Worm (Caenorhabditis elegans) whole organism, young adult: ENCODE data around the gene cks-1.

Experiments used
- F39B2.1 ChIP-seq: fragments of 200-800 bp; sonication (Bioruptor generic); IDR thresholded peaks from 2 replicates; pipeline ENCODE4 v1.3.6; 2022; ENCODE audit warnings: missing genetic modification reagents, missing genetic modification characterization, missing compliant biosample characterization
- F49E8.2 ChIP-seq: sonication (generic microtip); optimal IDR thresholded peaks from 3 replicates; lab custom pipeline; 2017; ENCODE audit warnings: missing genetic modification characterization, mild to moderate bottlenecking, missing compliant biosample characterization, antibody characterized with exemption, moderate library complexity; ENCODE audit not compliant: insufficient read depth
- T07F8.4 ChIP-seq: sonication (generic microtip); optimal IDR thresholded peaks from 2 replicates; lab custom pipeline; 2016; ENCODE audit warnings: mild to moderate bottlenecking, missing genetic modification characterization, moderate library complexity, missing compliant biosample characterization
- ama-1 ChIP-seq, 3 experiments: fragments of 150-350 bp in 1 of 3; sonication (generic microtip) in 2 of 3; optimal IDR thresholded peaks; 2 replicates each; lab custom pipeline; 2014 to 2018; ENCODE audit warnings: missing biosample characterization in 2 of 3, missing genetic modification characterization in 2 of 3, missing genetic modification reagents in 2 of 3
- dpl-1 ChIP-seq: fragments of 150-350 bp; optimal IDR thresholded peaks from 2 replicates; lab custom pipeline; 2014; ENCODE audit warnings: missing biosample characterization, missing genetic modification reagents, missing genetic modification characterization
- let-607 ChIP-seq, 2 experiments: fragments of 200-800 bp in 1 of 2; sonication (Bioruptor generic) in 1 of 2; sonication (generic microtip) in 1 of 2; optimal IDR thresholded peaks; 2 replicates each; lab custom pipeline; 2016 to 2018; ENCODE audit warnings: mild to moderate bottlenecking in 2 of 2, missing compliant biosample characterization in 2 of 2, missing genetic modification characterization in 2 of 2, moderate library complexity in 2 of 2, missing genotype in 1 of 2
- madf-10 ChIP-seq: sonication (generic microtip); optimal IDR thresholded peaks from 2 replicates; lab custom pipeline; 2016; ENCODE audit warnings: mild to moderate bottlenecking, missing genetic modification characterization, missing compliant biosample characterization
- mes-4 ChIP-seq: sonication (generic microtip); optimal IDR thresholded peaks from 2 replicates; lab custom pipeline; 2016; ENCODE audit warnings: missing genotype, missing genetic modification characterization, missing compliant biosample characterization
- repo-1 ChIP-seq: sonication (generic microtip); optimal IDR thresholded peaks from 2 replicates; lab custom pipeline; 2017; ENCODE audit warnings: mild to moderate bottlenecking, missing genetic modification characterization, missing compliant biosample characterization
- snpc-1.3 ChIP-seq: sonication (generic microtip); optimal IDR thresholded peaks from 2 replicates; lab custom pipeline; 2017; ENCODE audit warnings: missing genetic modification characterization, mild to moderate bottlenecking, missing compliant biosample characterization, antibody characterized with exemption, moderate library complexity, missing genotype, missing genetic modification reagents; ENCODE audit not compliant: insufficient read depth
- unc-62 ChIP-seq: fragments of 150-350 bp; optimal IDR thresholded peaks from 2 replicates; lab custom pipeline; 2014; ENCODE audit warnings: missing biosample characterization, missing genetic modification reagents, missing genetic modification characterization

ce11 chrIV:8487183-8487582 is 26.5 kb upstream of the cks-1 start, which contains the start of gene srlf-3:
- TF ChIP-seq snpc-1.3 = no peak
- TF ChIP-seq mes-4 (tag; lab: Kevin White, UChicago) = no peak
- TF ChIP-seq T07F8.4 (tag; lab: Kevin White, UChicago) = no peak
- TF ChIP-seq madf-10 = no peak
- no peak for TF ChIP-seq let-607 (tag; optimal IDR thresholded peaks at IDR 0.05; lab: Kevin White, UChicago)
- no peak for TF ChIP-seq repo-1
- no peak for TF ChIP-seq F39B2.1 (GFP tag; lab: Robert Waterston, UW)
- TF ChIP-seq unc-62 = no peak
- no peak for TF ChIP-seq F49E8.2 (tag; lab: Kevin White, UChicago)
- TF ChIP-seq ama-1 (optimal IDR thresholded peaks at IDR 0.05; lab: Kevin White, UChicago) = no peak
- TF ChIP-seq ama-1 (GFP tag; optimal IDR thresholded peaks at IDR 0.05; lab: Kevin White, UChicago) = no peak
- no peak for TF ChIP-seq dpl-1 (GFP tag; lab: Kevin White, UChicago)
